Fruit fly (Drosophila melanogaster): Measurements from ENCODE around the gene Elovl7.
A peak's percentile ranks its signal among the peaks of the same experiment; 100 is the strongest.

The Elovl7 gene

DNA sequence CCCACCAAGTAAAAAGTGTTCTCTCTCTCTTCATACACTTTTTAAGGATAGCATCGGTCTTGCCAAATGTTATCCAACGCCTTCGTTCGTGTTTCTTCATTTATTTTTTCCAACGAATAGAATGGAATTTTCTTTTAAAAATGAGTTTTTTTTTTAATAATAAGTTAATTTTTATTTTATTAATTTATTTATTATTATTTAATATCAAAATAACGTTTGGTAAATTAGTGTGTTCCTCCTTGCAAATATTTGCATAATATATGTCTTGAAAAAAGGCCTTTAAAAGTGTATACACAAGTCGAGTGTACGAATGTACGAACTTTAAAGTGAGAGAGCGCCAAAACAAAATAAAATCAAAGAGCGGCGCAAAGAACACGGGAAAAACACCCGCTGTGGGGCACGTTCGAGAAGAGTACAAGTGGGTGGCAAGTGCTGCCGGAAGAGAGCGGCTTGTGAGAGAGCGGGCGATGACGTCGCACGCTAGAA lies 31.6 kb upstream of the Elovl7 start (continued):
- TF ChIP-seq fd102C (GFP tag; optimal IDR thresholded peaks at IDR 0.05), result no peak
- peak; percentile 70 for TF ChIP-seq Usf (GFP tag; optimal IDR thresholded peaks at IDR 0.05)
- TF ChIP-seq Chrac-16 (GFP tag; optimal IDR thresholded peaks at IDR 0.05), result peak; percentile 78
- peak; percentile 71 for TF ChIP-seq CG4424 (GFP tag; optimal IDR thresholded peaks at IDR 0.05)
- TF ChIP-seq Hr51 (GFP tag; optimal IDR thresholded peaks at IDR 0.05), result peak; percentile 41 to 96
- TF ChIP-seq scrt (GFP tag; optimal IDR thresholded peaks at IDR 0.05), result peak; percentile 74
- TF ChIP-seq CG7786 (GFP tag; optimal IDR thresholded peaks at IDR 0.05), result no peak
- TF ChIP-seq D (optimal IDR thresholded peaks at IDR 0.05), result no peak
- peak; percentile 82 for TF ChIP-seq D (GFP tag; optimal IDR thresholded peaks at IDR 0.05)
- TF ChIP-seq br (optimal IDR thresholded peaks at IDR 0.05), result no peak
- TF ChIP-seq CG1602 (GFP tag; optimal IDR thresholded peaks at IDR 0.05), result peak; percentile 78
- peak; percentile 96 for TF ChIP-seq CG13424 (tag; optimal IDR thresholded peaks at IDR 0.05)
- TF ChIP-seq tin (GFP tag; optimal IDR thresholded peaks at IDR 0.05), result peak; percentile 60
- no peak for TF ChIP-seq CG12769 (tag; optimal IDR thresholded peaks at IDR 0.05)
- peak; percentile 13 for TF ChIP-seq Lhr (GFP tag; optimal IDR thresholded peaks at IDR 0.05)
- no peak; the same call in 2 of the 3 replicates for TF ChIP-seq CG34224 (GFP tag; IDR thresholded peaks at IDR 0.05; ENCODE audit: partially characterized antibody)
- peak; percentile 32 for TF ChIP-seq tup (GFP tag; optimal IDR thresholded peaks at IDR 0.05)
- peak in 1 of 3 experiments; percentile 90 for TF ChIP-seq lola (GFP tag; optimal IDR thresholded peaks at IDR 0.05)
- TF ChIP-seq CG4820 (GFP tag; optimal IDR thresholded peaks at IDR 0.05), result no peak
- TF ChIP-seq CG3726 (GFP tag; IDR thresholded peaks at IDR 0.05), result 0 out of 3 replicates have a peak, but pooled peaks have one; percentile 35
- peak; percentile 59 for TF ChIP-seq wdn (GFP tag; IDR thresholded peaks at IDR 0.05)
- no peak for TF ChIP-seq wek (GFP tag; optimal IDR thresholded peaks at IDR 0.05)
- TF ChIP-seq NfI (GFP tag; optimal IDR thresholded peaks at IDR 0.05), result peak; percentile 91
- peak; percentile 77 for TF ChIP-seq CG12104 (GFP tag; optimal IDR thresholded peaks at IDR 0.05)
- TF ChIP-seq HLH3B (GFP tag; IDR thresholded peaks at IDR 0.05), result peak; percentile 70
- no peak for TF ChIP-seq Taf1 (GFP tag; IDR thresholded peaks at IDR 0.05)
- peak; percentile 81 for TF ChIP-seq Fer3 (tag; optimal IDR thresholded peaks at IDR 0.05)
- peak; percentile 80 for TF ChIP-seq CG17359 (tag; optimal IDR thresholded peaks at IDR 0.05)
- TF ChIP-seq HLH54F (GFP tag; optimal IDR thresholded peaks at IDR 0.05), result peak; percentile 5
- no peak; the same call in 1 of the 2 replicates for TF ChIP-seq dimm (GFP tag; IDR thresholded peaks at IDR 0.05)
- peak; percentile 34; the same call in 1 of the 4 replicates for TF ChIP-seq Dll (GFP tag; IDR thresholded peaks at IDR 0.05; ENCODE audit: partially characterized antibody)
- TF ChIP-seq pita (GFP tag; optimal IDR thresholded peaks at IDR 0.05), result no peak
- TF ChIP-seq CG32532 (GFP tag; IDR thresholded peaks at IDR 0.05), result peak; percentile 69
- TF ChIP-seq caup (GFP tag; optimal IDR thresholded peaks at IDR 0.05; ENCODE audit: severe bottlenecking), result peak; percentile 79
- no peak for TF ChIP-seq CG2129 (GFP tag; IDR thresholded peaks at IDR 0.05; ENCODE audit: partially characterized antibody)
- no peak for TF ChIP-seq nau (GFP tag; optimal IDR thresholded peaks at IDR 0.05)
- TF ChIP-seq Poxn (GFP tag; IDR thresholded peaks at IDR 0.05), result peak; percentile 25; the same call in 1 of the 2 replicates
- no peak for TF ChIP-seq gt (GFP tag; IDR thresholded peaks at IDR 0.05)
- TF ChIP-seq pzg (GFP tag; optimal IDR thresholded peaks at IDR 0.05), result no peak
- no peak for TF ChIP-seq pfk (GFP tag; optimal IDR thresholded peaks at IDR 0.05)
- peak; percentile 40 for TF ChIP-seq CG13894 (tag; optimal IDR thresholded peaks at IDR 0.05)
- TF ChIP-seq CG11723 (GFP tag; optimal IDR thresholded peaks at IDR 0.05), result peak; percentile 77
- TF ChIP-seq odd (GFP tag; optimal IDR thresholded peaks at IDR 0.05), result peak; percentile 93
- TF ChIP-seq PHDP (tag; optimal IDR thresholded peaks at IDR 0.05), result peak; percentile 95
- no peak; the same call in 2 of the 3 replicates for TF ChIP-seq CG6175 (GFP tag; IDR thresholded peaks at IDR 0.05)
- TF ChIP-seq Ets65A (GFP tag), result peak; percentile 18
- TF ChIP-seq CG10147 (GFP tag; optimal IDR thresholded peaks at IDR 0.05), result peak; percentile 81
- TF ChIP-seq CG30431 (GFP tag; optimal IDR thresholded peaks at IDR 0.05), result peak; percentile 80
- peak; percentile 86 for TF ChIP-seq Ptx1 (GFP tag; IDR thresholded peaks at IDR 0.05)

All from whole organism, embryonic.